In the genomic region with DNA sequence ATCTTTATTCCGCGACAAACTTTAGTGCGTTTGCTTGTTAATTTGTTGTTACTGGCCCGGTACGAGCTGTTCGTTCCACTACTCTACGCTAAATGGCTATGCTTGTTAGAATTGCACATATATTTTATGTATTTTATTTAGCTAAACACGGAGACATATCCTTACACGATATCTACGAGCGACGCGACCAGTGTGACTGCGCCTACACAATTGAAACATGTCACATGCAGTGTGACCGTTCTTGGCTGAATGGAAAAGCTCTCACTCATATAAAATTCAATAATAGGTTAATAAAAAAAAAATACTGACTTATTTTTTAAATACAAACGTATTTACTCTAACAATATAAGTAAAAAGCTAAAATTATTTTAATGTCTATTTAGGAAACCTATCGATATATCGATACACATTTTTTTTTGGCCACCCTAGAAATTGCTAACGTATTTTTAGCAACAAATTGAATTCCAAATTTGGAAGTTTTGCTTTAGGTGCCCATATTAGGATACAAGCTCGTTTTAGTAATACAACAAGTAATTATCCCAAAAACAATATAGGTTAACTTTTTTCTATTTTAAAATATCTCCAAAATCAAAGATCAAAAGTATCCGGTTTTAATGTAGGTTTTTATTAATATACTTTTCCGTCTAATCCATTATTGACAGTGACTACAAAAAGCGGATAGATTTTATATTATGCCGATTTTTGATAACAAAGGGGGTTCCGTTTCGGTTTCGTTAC, we compare ENCODE assay signal across 4 fruit fly cellular contexts.
TF ChIP-seq lines count a peak whose summit lies in the region.

A gene (minus strand): TSS at position 215 of the 738 bp plus-strand sequence.

TF ChIP-seq in whole organism, adult, 20 proteins besides CTCF, POLR2A, EP300 and RAD21 (continued from another document):
- TF ChIP-seq cnc (optimal IDR thresholded peaks at IDR 0.05; lab: Kevin White, UChicago) (no peak), CG12768 (GFP tag; optimal IDR thresholded peaks at IDR 0.05; lab: Kevin White, UChicago) (no peak), CG33017 (tag; optimal IDR thresholded peaks at IDR 0.05; lab: Kevin White, UChicago) (peak; percentile 49), cic (GFP tag; optimal IDR thresholded peaks at IDR 0.05; lab: Kevin White, UChicago) (peak; percentile 38)

TF ChIP-seq in whole organism, embryonic, 481 proteins besides CTCF, POLR2A, EP300 and RAD21 (continued from another document and continues in another):
- TF ChIP-seq CG7745 (tag; optimal IDR thresholded peaks at IDR 0.05; lab: Kevin White, UChicago), result no peak
- no peak for TF ChIP-seq Sox100B (GFP tag; optimal IDR thresholded peaks at IDR 0.05; lab: Kevin White, UChicago)
- TF ChIP-seq CG1529 (GFP tag; optimal IDR thresholded peaks at IDR 0.05; lab: Kevin White, UChicago), result no peak
- TF ChIP-seq cg (GFP tag; optimal IDR thresholded peaks at IDR 0.05; lab: Kevin White, UChicago), result peak; percentile 80
- no peak for TF ChIP-seq sob (GFP tag; IDR thresholded peaks at IDR 0.05; lab: Robert Waterston, UW)
- no peak for TF ChIP-seq CG10366 (GFP tag; IDR thresholded peaks at IDR 0.05; lab: Robert Waterston, UW)
- TF ChIP-seq CG2116 (GFP tag; optimal IDR thresholded peaks at IDR 0.05; lab: Kevin White, UChicago), result peak; percentile 89
- no peak for TF ChIP-seq CG1233 (GFP tag; optimal IDR thresholded peaks at IDR 0.05; lab: Kevin White, UChicago)
- no peak for TF ChIP-seq HmgD (GFP tag; optimal IDR thresholded peaks at IDR 0.05; lab: Kevin White, UChicago)
- TF ChIP-seq BtbVII (GFP tag; optimal IDR thresholded peaks at IDR 0.05; lab: Kevin White, UChicago), result no peak
- TF ChIP-seq knrl (GFP tag; IDR thresholded peaks at IDR 0.05; lab: Robert Waterston, UW; ENCODE audit: partially characterized antibody), result peak; percentile 84
- TF ChIP-seq CG6813 (GFP tag; optimal IDR thresholded peaks at IDR 0.05; lab: Kevin White, UChicago), result no peak
- no peak for TF ChIP-seq crc (GFP tag; optimal IDR thresholded peaks at IDR 0.05; lab: Kevin White, UChicago)
- TF ChIP-seq aop (GFP tag; IDR thresholded peaks at IDR 0.05; lab: Robert Waterston, UW), result no peak
- TF ChIP-seq psq (GFP tag; optimal IDR thresholded peaks at IDR 0.05; lab: Kevin White, UChicago), result no peak
- no peak for TF ChIP-seq CG4360 (GFP tag; IDR thresholded peaks at IDR 0.05; lab: Robert Waterston, UW)
- no peak for TF ChIP-seq seq (GFP tag; IDR thresholded peaks at IDR 0.05; lab: Robert Waterston, UW)
- peak; percentile 15 for TF ChIP-seq CG7839 (tag; optimal IDR thresholded peaks at IDR 0.05; lab: Kevin White, UChicago)
- TF ChIP-seq CG12659 (GFP tag; optimal IDR thresholded peaks at IDR 0.05; lab: Kevin White, UChicago), result peak; percentile 78
- TF ChIP-seq CkIIα-i1 (GFP tag; IDR thresholded peaks at IDR 0.05; lab: Robert Waterston, UW), result no peak
- no peak for TF ChIP-seq CG5245 (GFP tag; optimal IDR thresholded peaks at IDR 0.05; lab: Kevin White, UChicago)
- no peak for TF ChIP-seq Hr78 (GFP tag; optimal IDR thresholded peaks at IDR 0.05; lab: Kevin White, UChicago)
- TF ChIP-seq Atf3 (GFP tag; optimal IDR thresholded peaks at IDR 0.05; lab: Kevin White, UChicago), result no peak
- TF ChIP-seq Gsc (GFP tag; IDR thresholded peaks at IDR 0.05; lab: Robert Waterston, UW), result no peak
- no peak for TF ChIP-seq CG11093 (GFP tag; IDR thresholded peaks at IDR 0.05; lab: Robert Waterston, UW)
- no peak for TF ChIP-seq pita (GFP tag; optimal IDR thresholded peaks at IDR 0.05; lab: Kevin White, UChicago)
- no peak for TF ChIP-seq CG7786 (GFP tag; optimal IDR thresholded peaks at IDR 0.05; lab: Kevin White, UChicago)
- TF ChIP-seq CG42726 (GFP tag; IDR thresholded peaks at IDR 0.05; lab: Robert Waterston, UW; ENCODE audit: partially characterized antibody), result no peak
- no peak for TF ChIP-seq CG11504 (tag; optimal IDR thresholded peaks at IDR 0.05; lab: Kevin White, UChicago)
- TF ChIP-seq CG18599 (GFP tag; optimal IDR thresholded peaks at IDR 0.05; lab: Kevin White, UChicago), result no peak
- TF ChIP-seq CG15073 (GFP tag; optimal IDR thresholded peaks at IDR 0.05; lab: Kevin White, UChicago), result no peak
- peak; percentile 75 for TF ChIP-seq hbn (GFP tag; IDR thresholded peaks at IDR 0.05; lab: Robert Waterston, UW; ENCODE audit: partially characterized antibody)
- TF ChIP-seq sr (GFP tag; IDR thresholded peaks at IDR 0.05; lab: Robert Waterston, UW), result no peak
- TF ChIP-seq ci (GFP tag; IDR thresholded peaks at IDR 0.05; lab: Robert Waterston, UW), result no peak
- TF ChIP-seq lbe (GFP tag; optimal IDR thresholded peaks at IDR 0.05; lab: Kevin White, UChicago), result peak; percentile 63
- TF ChIP-seq ash1 (GFP tag; optimal IDR thresholded peaks at IDR 0.05; lab: Kevin White, UChicago), result no peak
- TF ChIP-seq lab (GFP tag; optimal IDR thresholded peaks at IDR 0.05; lab: Kevin White, UChicago), result peak; percentile 55
- TF ChIP-seq pan (optimal IDR thresholded peaks at IDR 0.05; lab: Kevin White, UChicago), result no peak
- peak in 1 of 2 experiments; percentile 7 for TF ChIP-seq pan (GFP tag; optimal IDR thresholded peaks at IDR 0.05 in 1 of 2, IDR thresholded peaks at IDR 0.05 in 1 of 2)
- TF ChIP-seq CG14050 (GFP tag; IDR thresholded peaks at IDR 0.05; lab: Robert Waterston, UW), result no peak

TF ChIP-seq in whole organism, prepupa, 60 proteins besides CTCF, POLR2A, EP300 and RAD21 (continued from another document):
- TF ChIP-seq dsx (GFP tag; optimal IDR thresholded peaks at IDR 0.05; lab: Kevin White, UChicago; ENCODE audit: poor library complexity, severe bottlenecking) (peak; percentile 48), CG16779 (tag; optimal IDR thresholded peaks at IDR 0.05; lab: Kevin White, UChicago) (peak; percentile 43), ss (GFP tag; optimal IDR thresholded peaks at IDR 0.05; lab: Kevin White, UChicago) (peak in 1 of 2 experiments; percentile 10), vri (GFP tag; optimal IDR thresholded peaks at IDR 0.05; lab: Kevin White, UChicago) (peak; percentile 40), Smox (GFP tag; optimal IDR thresholded peaks at IDR 0.05; lab: Kevin White, UChicago) (no peak), CG31627 (GFP tag; optimal IDR thresholded peaks at IDR 0.05; lab: Kevin White, UChicago) (no peak), fkh (GFP tag; optimal IDR thresholded peaks at IDR 0.05; lab: Kevin White, UChicago) (peak; percentile 82), CG3032 (tag; optimal IDR thresholded peaks at IDR 0.05; lab: Kevin White, UChicago) (no peak), Ets96B (tag; optimal IDR thresholded peaks at IDR 0.05; lab: Kevin White, UChicago) (no peak), salr (GFP tag; optimal IDR thresholded peaks at IDR 0.05; lab: Kevin White, UChicago) (no peak), Met (GFP tag; optimal IDR thresholded peaks at IDR 0.05; lab: Kevin White, UChicago) (peak; percentile 64), CG8632 (GFP tag; optimal IDR thresholded peaks at IDR 0.05; lab: Kevin White, UChicago) (peak; percentile 26), Hr4 (GFP tag; optimal IDR thresholded peaks at IDR 0.05; lab: Kevin White, UChicago) (no peak), Sox102F (GFP tag; optimal IDR thresholded peaks at IDR 0.05; lab: Kevin White, UChicago) (peak; percentile 64), Eip93F (GFP tag; optimal IDR thresholded peaks at IDR 0.05; lab: Kevin White, UChicago) (peak; percentile 61), OdsH (GFP tag; optimal IDR thresholded peaks at IDR 0.05; lab: Kevin White, UChicago) (no peak), CG6163 (GFP tag; IDR thresholded peaks at IDR 0.05; lab: Robert Waterston, UW) (no peak), acj6 (GFP tag; optimal IDR thresholded peaks at IDR 0.05; lab: Kevin White, UChicago) (peak; percentile 8), CG6854 (GFP tag; optimal IDR thresholded peaks at IDR 0.05; lab: Kevin White, UChicago) (peak; percentile 9), CG11902 (GFP tag; optimal IDR thresholded peaks at IDR 0.05; lab: Kevin White, UChicago) (no peak), lz (GFP tag; optimal IDR thresholded peaks at IDR 0.05; lab: Kevin White, UChicago) (peak; percentile 37), svp (GFP tag; lab: Kevin White, UChicago) (peak; percentile 59), Sox14 (GFP tag; optimal IDR thresholded peaks at IDR 0.05; lab: Kevin White, UChicago) (peak; percentile 21)
TF ChIP-seq in whole organism, prepupa: peak in this region for 21.

TF ChIP-seq in whole organism, wandering third instar larva, 38 proteins besides CTCF, POLR2A, EP300 and RAD21 (continued from another document):
- no peak for TF ChIP-seq Vsx2 (GFP tag; optimal IDR thresholded peaks at IDR 0.05; lab: Kevin White, UChicago; ENCODE audit: partially characterized antibody)
- TF ChIP-seq usp (GFP tag; optimal IDR thresholded peaks at IDR 0.05; lab: Kevin White, UChicago), result no peak
- TF ChIP-seq sage (GFP tag; optimal IDR thresholded peaks at IDR 0.05; lab: Kevin White, UChicago), result no peak
- TF ChIP-seq jim (GFP tag; optimal IDR thresholded peaks at IDR 0.05; lab: Kevin White, UChicago), result no peak
- no peak for TF ChIP-seq foxo (GFP tag; optimal IDR thresholded peaks at IDR 0.05; lab: Kevin White, UChicago)
- TF ChIP-seq br (GFP tag; optimal IDR thresholded peaks at IDR 0.05; lab: Kevin White, UChicago), result peak; percentile 15
- TF ChIP-seq Dif (GFP tag; optimal IDR thresholded peaks at IDR 0.05; lab: Kevin White, UChicago; ENCODE audit: partially characterized antibody), result no peak
